Worm (Caenorhabditis elegans): ENCODE measurements around the gene cpr-4.

The cpr-4 gene

ce11 chrV:6658765-6659164 is 44.3 kb downstream of the cpr-4 start (continued):
- TF ChIP-seq pag-3 (tag; optimal IDR thresholded peaks at IDR 0.05; ENCODE audit: borderline replicate concordance, insufficient read depth) (no peak), snpc-4 (tag; optimal IDR thresholded peaks at IDR 0.05) (peak; percentile 46), xbp-1 (tag; optimal IDR thresholded peaks at IDR 0.05) (peak; percentile 35), unc-62 (GFP tag; optimal IDR thresholded peaks at IDR 0.05) (no peak), jun-1 (tag; optimal IDR thresholded peaks at IDR 0.05) (no peak), tbx-2 (tag; optimal IDR thresholded peaks at IDR 0.05) (peak; percentile 53), unc-98 (GFP tag; IDR thresholded peaks at IDR 0.05) (no peak), dsc-1 (tag; optimal IDR thresholded peaks at IDR 0.05) (peak; percentile 48), lin-15B (tag; optimal IDR thresholded peaks at IDR 0.05) (no peak), isw-1 (GFP tag; IDR thresholded peaks at IDR 0.05) (peak; percentile 36), zag-1 (tag; optimal IDR thresholded peaks at IDR 0.05) (no peak), nhr-237 (tag; optimal IDR thresholded peaks at IDR 0.05) (no peak), egl-13 (tag; optimal IDR thresholded peaks at IDR 0.05) (peak; percentile 58), nhr-47 (tag; optimal IDR thresholded peaks at IDR 0.05) (peak; percentile 63), vab-15 (tag; optimal IDR thresholded peaks at IDR 0.05) (no peak), pax-3 (tag; optimal IDR thresholded peaks at IDR 0.05) (peak; percentile 22), nhr-20 (tag; optimal IDR thresholded peaks at IDR 0.05) (peak; percentile 8), unc-86 (tag; optimal IDR thresholded peaks at IDR 0.05) (peak; percentile 57), alr-1 (tag; optimal IDR thresholded peaks at IDR 0.05; ENCODE audit: borderline replicate concordance) (no peak), pqm-1 (tag; optimal IDR thresholded peaks at IDR 0.05) (no peak)

ce11 chrV:6659533-6659932 is 45.1 kb downstream of the cpr-4 start:
- TF ChIP-seq nhr-71 (tag; optimal IDR thresholded peaks at IDR 0.05), result no peak
- TF ChIP-seq unc-30 (tag; optimal IDR thresholded peaks at IDR 0.05), result no peak
- no peak for TF ChIP-seq nhr-20 (tag; optimal IDR thresholded peaks at IDR 0.05)
- no peak for TF ChIP-seq ceh-63 (GFP tag; optimal IDR thresholded peaks at IDR 0.05)
- TF ChIP-seq nhr-11 (tag; optimal IDR thresholded peaks at IDR 0.05), result no peak
- TF ChIP-seq egl-27 (tag; optimal IDR thresholded peaks at IDR 0.05), result no peak
- TF ChIP-seq nhr-77 (tag; optimal IDR thresholded peaks at IDR 0.05), result no peak
- TF ChIP-seq dpl-1 (GFP tag; optimal IDR thresholded peaks at IDR 0.05), result no peak
- TF ChIP-seq ama-1 (optimal IDR thresholded peaks at IDR 0.05), result no peak
- TF ChIP-seq snu-23 (GFP tag; optimal IDR thresholded peaks at IDR 0.05), result no peak
- TF ChIP-seq lin-35 (GFP tag; optimal IDR thresholded peaks at IDR 0.05), result no peak
- no peak for TF ChIP-seq jun-1 (tag; optimal IDR thresholded peaks at IDR 0.05)
- TF ChIP-seq elt-3 (tag; optimal IDR thresholded peaks at IDR 0.05), result no peak
- no peak for TF ChIP-seq egl-13 (tag; optimal IDR thresholded peaks at IDR 0.05)
- no peak for TF ChIP-seq mdl-1 (tag; optimal IDR thresholded peaks at IDR 0.05)
- TF ChIP-seq sox-4 (tag; optimal IDR thresholded peaks at IDR 0.05), result no peak
- TF ChIP-seq C16A3.4 (tag; optimal IDR thresholded peaks at IDR 0.05), result no peak

- TF ChIP-seq aha-1 (tag; optimal IDR thresholded peaks at IDR 0.05), result no peak
- TF ChIP-seq nhr-77 (tag; optimal IDR thresholded peaks at IDR 0.05), result no peak
- no peak for TF ChIP-seq zip-4 (GFP tag; optimal IDR thresholded peaks at IDR 0.05)
- TF ChIP-seq isw-1 (GFP tag; IDR thresholded peaks at IDR 0.05), result no peak
- TF ChIP-seq grh-1 (GFP tag; IDR thresholded peaks at IDR 0.05), result no peak
- TF ChIP-seq mdl-1 (tag; optimal IDR thresholded peaks at IDR 0.05), result no peak
- peak; percentile 91 for TF ChIP-seq dsc-1 (tag; optimal IDR thresholded peaks at IDR 0.05)
- no peak for TF ChIP-seq nhr-28 (tag; optimal IDR thresholded peaks at IDR 0.05)
- no peak for TF ChIP-seq lin-15B (tag; optimal IDR thresholded peaks at IDR 0.05)
- peak; percentile 58 for TF ChIP-seq unc-86 (tag; optimal IDR thresholded peaks at IDR 0.05)
- no peak for TF ChIP-seq nhr-19 (GFP tag; conservative IDR thresholded peaks at IDR 0.05)
- TF ChIP-seq mef-2 (tag; optimal IDR thresholded peaks at IDR 0.05), result no peak
- peak; percentile 71 for TF ChIP-seq nhr-71 (tag; optimal IDR thresholded peaks at IDR 0.05)
- TF ChIP-seq fkh-4 (tag; optimal IDR thresholded peaks at IDR 0.05; ENCODE audit: borderline replicate concordance), result no peak
- TF ChIP-seq tbx-2 (tag; optimal IDR thresholded peaks at IDR 0.05), result no peak
- peak; percentile 8 for TF ChIP-seq swsn-7 (tag; optimal IDR thresholded peaks at IDR 0.05)
- no peak for TF ChIP-seq unc-130 (tag; optimal IDR thresholded peaks at IDR 0.05)
- TF ChIP-seq egl-13 (tag; optimal IDR thresholded peaks at IDR 0.05), result no peak
- peak; percentile 13 to 24 for TF ChIP-seq lsy-2 (tag; optimal IDR thresholded peaks at IDR 0.05)
- TF ChIP-seq nhr-90 (tag; optimal IDR thresholded peaks at IDR 0.05; ENCODE audit: poor library complexity), result no peak
- no peak for TF ChIP-seq nhr-237 (tag; optimal IDR thresholded peaks at IDR 0.05)
- TF ChIP-seq irx-1 (tag; optimal IDR thresholded peaks at IDR 0.05), result no peak
- no peak for TF ChIP-seq hlh-17 (GFP tag; optimal IDR thresholded peaks at IDR 0.05; ENCODE audit: borderline replicate concordance)
- no peak for TF ChIP-seq ceh-8 (GFP tag; optimal IDR thresholded peaks at IDR 0.05)
- TF ChIP-seq C34B4.2 (tag; optimal IDR thresholded peaks at IDR 0.05), result no peak
- TF ChIP-seq nhr-84 (tag; optimal IDR thresholded peaks at IDR 0.05), result no peak
These were observed 47.2 kb downstream of the cpr-4 start for ce11 chrV:6661658-6662057.

All from whole organism, L1 larva.